Worm (Caenorhabditis elegans) whole organism, L4 larva: ENCODE measurements around the gene paml-1.

Experiments used
- D1046.2 ChIP-seq: fragments of 200-800 bp; sonication (Bioruptor generic); IDR thresholded peaks from 2 replicates; pipeline ENCODE4 v1.3.6; 2022; ENCODE audit warnings: missing genetic modification characterization, missing compliant biosample characterization
- F10B5.3 ChIP-seq: sonication (generic microtip); optimal IDR thresholded peaks from 2 replicates; lab custom pipeline; 2016; ENCODE audit warnings: mild to moderate bottlenecking, missing genetic modification characterization, missing compliant biosample characterization
- F37D6.2 ChIP-seq: sonication (generic microtip); optimal IDR thresholded peaks from 2 replicates; lab custom pipeline; 2016; ENCODE audit warnings: mild to moderate bottlenecking, missing genetic modification characterization, missing compliant biosample characterization
- R02D3.7 ChIP-seq: fragments of 150-350 bp; sonication (generic microtip); optimal IDR thresholded peaks from 3 replicates; lab custom pipeline; 2014; ENCODE audit warnings: missing biosample characterization, missing genetic modification characterization
- T20F7.1 ChIP-seq: fragments of 200-800 bp; sonication (Bioruptor generic); optimal IDR thresholded peaks from 2 replicates; lab custom pipeline; 2018; ENCODE audit warnings: mild to moderate bottlenecking, missing genetic modification characterization, missing compliant biosample characterization
- T26A8.4 ChIP-seq: fragments of 200-800 bp; sonication (Bioruptor generic); IDR thresholded peaks from 2 replicates; pipeline ENCODE4 v1.3.6; 2022; ENCODE audit warnings: missing genetic modification characterization, missing compliant biosample characterization
- Y48G9A.11 ChIP-seq: fragments of 200-800 bp; sonication (Bioruptor generic); IDR thresholded peaks from 2 replicates; pipeline ENCODE4 v1.3.6; 2022; ENCODE audit warnings: missing genetic modification reagents, missing genetic modification characterization, missing compliant biosample characterization
- Y5F2A.4 ChIP-seq: fragments of 200-800 bp; sonication (Bioruptor generic); optimal IDR thresholded peaks from 2 replicates; lab custom pipeline; 2018; ENCODE audit warnings: mild to moderate bottlenecking, missing genetic modification characterization, missing compliant biosample characterization
- Y75B8A.6 ChIP-seq: fragments of 200-800 bp; sonication (Bioruptor generic); IDR thresholded peaks from 2 replicates; pipeline ENCODE4 v1.3.6; 2022; ENCODE audit warnings: missing genetic modification reagents, missing genetic modification characterization, missing compliant biosample characterization
- ZK546.5 ChIP-seq, 2 experiments: sonication (generic microtip); optimal IDR thresholded peaks; 2 replicates each; lab custom pipeline; 2017; ENCODE audit warnings: missing biosample characterization in 2 of 2, missing genetic modification characterization in 2 of 2
- aha-1 ChIP-seq: fragments of 150-350 bp; peaks from one replicate; lab custom pipeline; 2014; ENCODE audit warnings: missing biosample characterization, missing genetic modification characterization
- arid-1 ChIP-seq: fragments of 200-800 bp; sonication (Bioruptor generic); conservative IDR thresholded peaks from 2 replicates; pipeline ENCODE4 v1.3.6; 2022; ENCODE audit warnings: missing genetic modification reagents, missing genetic modification characterization, missing compliant biosample characterization
- ceh-20 ChIP-seq: fragments of 200-800 bp; sonication (Bioruptor generic); IDR thresholded peaks from 2 replicates; pipeline ENCODE4 v1.3.6; 2022; ENCODE audit warnings: missing genetic modification reagents, missing genetic modification characterization, missing compliant biosample characterization
- ceh-28 ChIP-seq: fragments of 150-350 bp; optimal IDR thresholded peaks from 2 replicates; lab custom pipeline; 2014; ENCODE audit warnings: missing biosample characterization, missing genetic modification reagents, missing genetic modification characterization
- ceh-44 ChIP-seq: fragments of 200-800 bp; sonication (Bioruptor generic); IDR thresholded peaks from 2 replicates; pipeline ENCODE4 v1.3.6; 2022; ENCODE audit warnings: missing genetic modification reagents, missing genetic modification characterization, missing compliant biosample characterization
- ces-1 ChIP-seq: fragments of 150-350 bp; sonication (generic microtip); optimal IDR thresholded peaks from 4 replicates; lab custom pipeline; 2014; ENCODE audit warnings: missing biosample characterization, missing genetic modification reagents, missing genetic modification characterization
- cey-2 ChIP-seq: sonication (generic microtip); optimal IDR thresholded peaks from 3 replicates; lab custom pipeline; 2017; ENCODE audit warnings: missing genetic modification characterization, mild to moderate bottlenecking, missing compliant biosample characterization, antibody characterized with exemption, borderline replicate concordance; ENCODE audit not compliant: insufficient read depth
- daf-12 ChIP-seq: fragments of 150-350 bp; optimal IDR thresholded peaks from 2 replicates; lab custom pipeline; 2014; ENCODE audit warnings: missing biosample characterization, missing genetic modification reagents, missing genetic modification characterization
- daf-16 ChIP-seq, 3 experiments: sonication (generic microtip); optimal IDR thresholded peaks; 2 replicates each; lab custom pipeline; 2016 to 2017; ENCODE audit warnings: missing genetic modification characterization in 3 of 3, missing genetic modification reagents in 3 of 3, mild to moderate bottlenecking in 2 of 3, missing compliant biosample characterization in 2 of 3, missing biosample characterization in 1 of 3, moderate library complexity in 1 of 3
- daf-8 ChIP-seq: fragments of 200-800 bp; sonication (Bioruptor generic); IDR thresholded peaks from 2 replicates; pipeline ENCODE4 v1.3.6; 2022; ENCODE audit warnings: missing genetic modification characterization, missing compliant biosample characterization
- dmd-6 ChIP-seq: fragments of 200-800 bp; sonication (Bioruptor generic); IDR thresholded peaks from 2 replicates; pipeline ENCODE4 v1.3.6; 2022; ENCODE audit warnings: missing genetic modification reagents, missing genetic modification characterization, missing compliant biosample characterization
- dmd-8 ChIP-seq: fragments of 200-800 bp; sonication (Bioruptor generic); IDR thresholded peaks from 2 replicates; pipeline ENCODE4 v1.3.6; 2022; ENCODE audit warnings: missing genetic modification characterization, missing compliant biosample characterization
- duxl-1 ChIP-seq: sonication (generic microtip); optimal IDR thresholded peaks from 2 replicates; lab custom pipeline; 2016; ENCODE audit warnings: mild to moderate bottlenecking, missing genetic modification characterization, moderate library complexity, missing compliant biosample characterization; ENCODE audit not compliant: poor library complexity
- dve-1 ChIP-seq: sonication (generic microtip); optimal IDR thresholded peaks from 2 replicates; lab custom pipeline; 2017; ENCODE audit warnings: antibody characterized with exemption, mild to moderate bottlenecking, missing genetic modification characterization, missing compliant biosample characterization; ENCODE audit not compliant: insufficient read depth
- egl-43 ChIP-seq: fragments of 200-800 bp; sonication (Bioruptor generic); IDR thresholded peaks from 2 replicates; pipeline ENCODE4 v1.3.6; 2022; ENCODE audit warnings: missing genetic modification reagents, missing genetic modification characterization, missing compliant biosample characterization
- fkh-10 ChIP-seq: fragments of 150-350 bp; optimal IDR thresholded peaks from 2 replicates; lab custom pipeline; 2014; ENCODE audit warnings: missing biosample characterization, missing genetic modification reagents, missing genetic modification characterization
- fos-1 ChIP-seq: fragments of 150-350 bp; optimal IDR thresholded peaks from 2 replicates; lab custom pipeline; 2014; ENCODE audit warnings: missing biosample characterization, missing genetic modification characterization
- hlh-30 ChIP-seq: sonication (generic microtip); optimal IDR thresholded peaks from 2 replicates; lab custom pipeline; 2017; ENCODE audit warnings: antibody characterized with exemption, mild to moderate bottlenecking, missing genetic modification characterization, missing compliant biosample characterization; ENCODE audit not compliant: insufficient read depth
- hmg-1.1 ChIP-seq: fragments of 200-800 bp; sonication (Bioruptor generic); IDR thresholded peaks from 2 replicates; pipeline ENCODE4 v1.3.6; 2022; ENCODE audit warnings: missing genetic modification reagents, missing genetic modification characterization, missing compliant biosample characterization
- jun-1 ChIP-seq: fragments of 150-350 bp; optimal IDR thresholded peaks from 2 replicates; lab custom pipeline; 2014; ENCODE audit warnings: missing biosample characterization, missing genetic modification reagents, missing genetic modification characterization
- lin-13 ChIP-seq: fragments of 150-350 bp; optimal IDR thresholded peaks from 2 replicates; lab custom pipeline; 2014; ENCODE audit warnings: missing biosample characterization, missing genetic modification reagents, missing genetic modification characterization
- lin-29 ChIP-seq: fragments of 200-800 bp; sonication (Bioruptor generic); IDR thresholded peaks from 2 replicates; pipeline ENCODE4 v1.3.6; 2022; ENCODE audit warnings: missing genetic modification reagents, missing genetic modification characterization, missing compliant biosample characterization
- lin-38 ChIP-seq: fragments of 200-800 bp; sonication (Bioruptor generic); IDR thresholded peaks from 2 replicates; pipeline ENCODE4 v1.3.6; 2022; ENCODE audit warnings: missing genetic modification reagents, missing genetic modification characterization, missing compliant biosample characterization
- lin-39 ChIP-seq: fragments of 150-350 bp; optimal IDR thresholded peaks from 2 replicates; lab custom pipeline; 2014; ENCODE audit warnings: missing biosample characterization, missing genetic modification reagents, missing genetic modification characterization
- lir-3 ChIP-seq: sonication (generic microtip); optimal IDR thresholded peaks from 2 replicates; lab custom pipeline; 2016; ENCODE audit warnings: mild to moderate bottlenecking, missing genetic modification characterization, missing compliant biosample characterization
- madf-9 ChIP-seq: fragments of 200-800 bp; sonication (Bioruptor generic); conservative IDR thresholded peaks from 2 replicates; pipeline ENCODE4 v1.3.6; 2022; ENCODE audit warnings: missing genetic modification reagents, missing genetic modification characterization, missing compliant biosample characterization
- mep-1 ChIP-seq: fragments of 150-350 bp; sonication (generic microtip); optimal IDR thresholded peaks from 3 replicates; lab custom pipeline; 2014; ENCODE audit warnings: missing biosample characterization, missing genetic modification characterization
- mes-2 ChIP-seq: sonication (generic microtip); optimal IDR thresholded peaks from 2 replicates; lab custom pipeline; 2016; ENCODE audit warnings: missing genotype, mild to moderate bottlenecking, missing genetic modification characterization, missing compliant biosample characterization; ENCODE audit not compliant: poor library complexity, severe bottlenecking
- nhr-102 ChIP-seq: sonication (generic microtip); optimal IDR thresholded peaks from 2 replicates; lab custom pipeline; 2016; ENCODE audit warnings: mild to moderate bottlenecking, missing genetic modification characterization, moderate library complexity, missing compliant biosample characterization
- nhr-28 ChIP-seq: fragments of 150-350 bp; optimal IDR thresholded peaks from 2 replicates; lab custom pipeline; 2014; ENCODE audit warnings: missing biosample characterization, missing genetic modification characterization
- nhr-41 ChIP-seq: fragments of 200-800 bp; sonication (Bioruptor generic); IDR thresholded peaks from 2 replicates; pipeline ENCODE4 v1.3.6; 2022; ENCODE audit warnings: missing genetic modification reagents, missing genetic modification characterization, missing compliant biosample characterization
- nhr-6 ChIP-seq: fragments of 150-350 bp; optimal IDR thresholded peaks from 2 replicates; lab custom pipeline; 2014; ENCODE audit warnings: missing biosample characterization, missing genetic modification characterization
- pha-4 ChIP-seq, 2 experiments: fragments of 150-350 bp in 1 of 2; fragments of 200-800 bp in 1 of 2; sonication (Bioruptor generic) in 1 of 2; IDR thresholded peaks in 1 of 2; optimal IDR thresholded peaks in 1 of 2; 2 replicates each; pipeline versions ENCODE4 v1.3.6 to Lab custom; 2014 to 2022; ENCODE audit warnings: missing genetic modification characterization in 2 of 2, missing genetic modification reagents in 2 of 2, missing biosample characterization in 1 of 2, missing compliant biosample characterization in 1 of 2
- pqm-1 ChIP-seq: sonication (generic microtip); optimal IDR thresholded peaks from 2 replicates; lab custom pipeline; 2017; ENCODE audit warnings: missing biosample characterization, missing genetic modification characterization
- rbr-2 ChIP-seq: sonication (generic microtip); optimal IDR thresholded peaks from 2 replicates; lab custom pipeline; 2016; ENCODE audit warnings: missing genotype, missing genetic modification characterization, missing compliant biosample characterization
- saeg-2 ChIP-seq: fragments of 200-800 bp; sonication (Bioruptor generic); IDR thresholded peaks from 2 replicates; pipeline ENCODE4 v1.3.6; 2022; ENCODE audit warnings: missing genetic modification reagents, missing genetic modification characterization, missing compliant biosample characterization
- skn-1 ChIP-seq: fragments of 150-350 bp; optimal IDR thresholded peaks from 2 replicates; lab custom pipeline; 2014; ENCODE audit warnings: missing biosample characterization, missing genetic modification characterization
- snpc-1.2 ChIP-seq: fragments of 200-800 bp; sonication (Bioruptor generic); IDR thresholded peaks from 2 replicates; pipeline ENCODE4 v1.3.6; 2022; ENCODE audit warnings: missing genetic modification reagents, missing genetic modification characterization, missing compliant biosample characterization
- tag-97 ChIP-seq: fragments of 200-800 bp; sonication (Bioruptor generic); IDR thresholded peaks from 2 replicates; pipeline ENCODE4 v1.3.6; 2022; ENCODE audit warnings: missing genetic modification characterization, missing compliant biosample characterization
- zag-1 ChIP-seq: fragments of 150-350 bp; optimal IDR thresholded peaks from 2 replicates; lab custom pipeline; 2014; ENCODE audit warnings: missing biosample characterization, missing genetic modification characterization
- zfp-3 ChIP-seq: fragments of 200-800 bp; sonication (Bioruptor generic); conservative IDR thresholded peaks from 2 replicates; pipeline ENCODE4 v1.3.6; 2022; ENCODE audit warnings: missing genetic modification reagents, missing genetic modification characterization, missing compliant biosample characterization

paml-1 gene

ce11 chrIII:10218587-10218986 lies 15.3 kb downstream of the paml-1 start, which contains the start of the genes rde-4 and cox-14 (continued):
- TF ChIP-seq dmd-6 (GFP tag; lab: Robert Waterston, UW) (no peak), ZK546.5 (tag; optimal IDR thresholded peaks at IDR 0.05; lab: Kevin White, UChicago) (no peak), T20F7.1 (no peak), madf-9 (no peak), ces-1 (GFP tag; lab: Kevin White, UChicago) (no peak), daf-8 (no peak), aha-1 (tag; lab: Kevin White, UChicago) (peak; percentile 64), ceh-44 (GFP tag; lab: Robert Waterston, UW) (no peak), F10B5.3 (tag; lab: Kevin White, UChicago) (no peak), nhr-102 (tag; lab: Kevin White, UChicago) (peak; percentile 34), snpc-1.2 (no peak), lin-38 (GFP tag; lab: Robert Waterston, UW) (no peak), T26A8.4 (GFP tag; lab: Robert Waterston, UW) (no peak), cey-2 (tag; lab: Kevin White, UChicago) (no peak), daf-12 (tag; lab: Kevin White, UChicago) (no peak), dve-1 (tag; lab: Kevin White, UChicago) (peak; percentile 78), saeg-2 (GFP tag; lab: Robert Waterston, UW) (no peak), zag-1 (tag; lab: Kevin White, UChicago) (no peak), Y48G9A.11 (GFP tag; lab: Robert Waterston, UW) (no peak), hmg-1.1 (GFP tag; lab: Robert Waterston, UW) (no peak), fkh-10 (GFP tag; lab: Kevin White, UChicago) (peak; percentile 23), arid-1 (GFP tag; lab: Robert Waterston, UW) (no peak), fos-1 (no peak), lir-3 (tag; lab: Kevin White, UChicago) (no peak), tag-97 (GFP tag; lab: Robert Waterston, UW) (no peak), nhr-6 (tag; lab: Kevin White, UChicago) (peak; percentile 84), mes-2 (tag; lab: Kevin White, UChicago) (no peak), egl-43 (GFP tag; lab: Robert Waterston, UW) (no peak), Y5F2A.4 (no peak), hlh-30 (tag; lab: Kevin White, UChicago) (peak; percentile 88), nhr-41 (GFP tag; lab: Robert Waterston, UW) (no peak), zfp-3 (GFP tag; lab: Robert Waterston, UW) (no peak), dmd-8 (no peak), mep-1 (tag; lab: Kevin White, UChicago) (peak; percentile 89), Y75B8A.6 (GFP tag; lab: Robert Waterston, UW) (no peak), daf-16 (GFP tag; optimal IDR thresholded peaks at IDR 0.05; lab: Kevin White, UChicago) (no peak), daf-16 (tag; optimal IDR thresholded peaks at IDR 0.05; lab: Kevin White, UChicago) (peak; percentile 78), nhr-28 (tag; lab: Kevin White, UChicago) (peak; percentile 68), rbr-2 (tag; lab: Kevin White, UChicago) (peak; percentile 73), jun-1 (tag; lab: Kevin White, UChicago) (no peak), lin-39 (tag; lab: Kevin White, UChicago) (no peak), lin-29 (GFP tag; lab: Robert Waterston, UW) (no peak), ceh-28 (tag; lab: Kevin White, UChicago) (no peak), pha-4 (GFP tag; IDR thresholded peaks at IDR 0.05; lab: Robert Waterston, UW) (no peak), pha-4 (tag; optimal IDR thresholded peaks at IDR 0.05; lab: Kevin White, UChicago) (peak; percentile 57), D1046.2 (no peak), ceh-20 (GFP tag; lab: Robert Waterston, UW) (no peak), duxl-1 (tag; lab: Kevin White, UChicago) (no peak), F37D6.2 (tag; lab: Kevin White, UChicago) (peak; percentile 30), skn-1 (no peak), R02D3.7 (tag; lab: Kevin White, UChicago) (no peak), pqm-1 (tag; lab: Kevin White, UChicago) (no peak), lin-13 (GFP tag; lab: Kevin White, UChicago) (peak; percentile 68)
